Worm (Caenorhabditis elegans): ENCODE data around the gene C02F5.14.

ce11 chrIII:8229480-8229879, 5.8 kb downstream of the C02F5.14 start:
- TF ChIP-seq flt-1 (GFP tag; IDR thresholded peaks at IDR 0.05): no peak
- no peak for TF ChIP-seq ref-1 (GFP tag; conservative IDR thresholded peaks at IDR 0.05)
- no peak for TF ChIP-seq med-1 (GFP tag; optimal IDR thresholded peaks at IDR 0.05; ENCODE audit: insufficient read depth)
- no peak for TF ChIP-seq tab-1 (GFP tag; IDR thresholded peaks at IDR 0.05)
- TF ChIP-seq cog-1 (tag; optimal IDR thresholded peaks at IDR 0.05): no peak

All from whole organism, midembryonic.